Worm (Caenorhabditis elegans): ENCODE data around the gene ppk-2.

- no peak for TF ChIP-seq pqm-1 (tag; optimal IDR thresholded peaks at IDR 0.05)
- peak; percentile 46 for TF ChIP-seq blmp-1 (tag; optimal IDR thresholded peaks at IDR 0.05)
- TF ChIP-seq ama-1 (optimal IDR thresholded peaks at IDR 0.05), result peak; percentile 2
- no peak for TF ChIP-seq ceh-88 (GFP tag; IDR thresholded peaks at IDR 0.05)
- TF ChIP-seq skn-1 (tag; optimal IDR thresholded peaks at IDR 0.05), result peak; percentile 63
- TF ChIP-seq mdl-1 (tag; optimal IDR thresholded peaks at IDR 0.05), result peak in 1 of 2 experiments; percentile 74
- no peak for TF ChIP-seq nhr-28 (tag; optimal IDR thresholded peaks at IDR 0.05)
- peak; percentile 72 to 77 for TF ChIP-seq lsy-2 (tag; optimal IDR thresholded peaks at IDR 0.05)
These were observed 11.4 kb upstream of the ppk-2 start for ce11 chrIII:2090695-2091094.

Measured in whole organism, L1 larva.